Worm (Caenorhabditis elegans) whole organism, midembryonic: ENCODE results near the gene cut-4.

Source experiments
- flt-1 ChIP-seq: fragments of 200-800 bp; sonication (Bioruptor generic); IDR thresholded peaks from 2 replicates; pipeline ENCODE4 v1.3.6; 2022; ENCODE audit warnings: missing genetic modification characterization, missing compliant biosample characterization
- ref-1 ChIP-seq: fragments of 200-800 bp; sonication (Bioruptor generic); conservative IDR thresholded peaks from 2 replicates; pipeline ENCODE4 v1.3.6; 2022; ENCODE audit warnings: missing genetic modification reagents, missing genetic modification characterization, missing compliant biosample characterization
- ztf-29 ChIP-seq: fragments of 200-800 bp; sonication (Bioruptor generic); IDR thresholded peaks from 2 replicates; pipeline ENCODE4 v1.3.6; 2022; ENCODE audit warnings: missing genetic modification reagents, missing genetic modification characterization, missing compliant biosample characterization

- TF ChIP-seq ztf-29 (no peak), flt-1 (GFP tag; lab: Robert Waterston, UW) (no peak), ref-1 (GFP tag; lab: Robert Waterston, UW) (no peak)
Observed at ce11 chrII:10464230-10464920, 28.4 kb downstream of the cut-4 start, which contains the start of the genes ZK673.6 and sdz-37.
